Fruit fly (Drosophila melanogaster) whole organism, adult: ENCODE results near the gene CG11977.

ENCODE experiments used
- CG5204 ChIP-seq: fragments of 200-800 bp; sonication (Bioruptor generic); optimal IDR thresholded peaks from 2 replicates; lab custom pipeline; 2016; ENCODE audit warnings: missing biosample characterization, missing genetic modification characterization
- CG7101 ChIP-seq: fragments of 200-800 bp; sonication (Bioruptor generic); optimal IDR thresholded peaks from 2 replicates; lab custom pipeline; 2018; ENCODE audit warnings: missing biosample characterization, mild to moderate bottlenecking, missing genetic modification characterization, moderate library complexity
- Hr96 ChIP-seq: fragments of 200-800 bp; sonication (Bioruptor generic); optimal IDR thresholded peaks from 2 replicates; lab custom pipeline; 2016; ENCODE audit warnings: missing biosample characterization, missing genetic modification characterization
- Mnt ChIP-seq: fragments of 200-800 bp; sonication (Bioruptor generic); optimal IDR thresholded peaks from 2 replicates; lab custom pipeline; 2016; ENCODE audit warnings: missing biosample characterization, mild to moderate bottlenecking, missing genetic modification characterization
- bab1 ChIP-seq: fragments of 200-800 bp; sonication (Bioruptor generic); optimal IDR thresholded peaks from 3 replicates; lab custom pipeline; 2019; ENCODE audit warnings: missing biosample characterization, mild to moderate bottlenecking, missing genetic modification characterization, moderate library complexity
- cnc ChIP-seq, 2 experiments: fragments of >200 bp; optimal IDR thresholded peaks; 2 replicates each; lab custom pipeline; 2017
- tj ChIP-seq: fragments of 200-800 bp; sonication (Bioruptor generic); optimal IDR thresholded peaks from 3 replicates; lab custom pipeline; 2017; ENCODE audit warnings: missing biosample characterization, mild to moderate bottlenecking, missing genetic modification characterization, moderate library complexity

DNA sequence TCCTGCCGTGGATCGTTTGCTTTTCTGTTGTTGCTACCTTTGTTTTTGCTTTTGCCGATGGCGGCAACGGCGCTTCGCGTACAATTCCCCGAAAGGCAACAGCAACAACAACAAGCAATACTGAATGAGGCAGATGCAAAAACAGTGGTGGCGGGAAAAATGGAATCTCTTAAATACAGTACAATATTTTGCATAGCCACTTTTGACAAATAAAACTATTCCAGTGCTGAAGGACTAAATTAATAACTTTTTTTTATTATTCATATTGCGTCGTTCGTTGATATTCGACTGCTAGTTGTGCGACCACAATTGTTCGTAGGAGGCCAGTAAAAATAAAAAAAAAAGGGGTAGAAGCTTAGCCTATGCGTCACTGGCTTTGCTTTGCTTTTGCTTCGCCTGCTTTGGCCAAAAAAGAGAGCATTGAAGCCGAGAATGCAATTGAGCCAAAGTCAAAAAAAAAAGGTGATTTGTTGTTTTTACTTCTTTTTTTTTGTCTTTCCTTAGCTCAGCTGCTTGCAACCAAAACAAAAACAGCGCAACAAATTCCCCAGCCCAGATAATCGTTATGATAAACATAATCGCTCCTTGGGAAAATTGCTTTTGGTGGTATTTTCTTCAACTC is 34.4 kb downstream of the CG11977 start:
- TF ChIP-seq tj (GFP tag; lab: Kevin White, UChicago) (peak; percentile 19), bab1 (peak; percentile 73), CG7101 (tag; lab: Kevin White, UChicago) (peak; percentile 73), cnc (optimal IDR thresholded peaks at IDR 0.05; lab: Kevin White, UChicago) (no peak), CG5204 (no peak), Hr96 (GFP tag; lab: Kevin White, UChicago) (peak; percentile 40), Mnt (no peak)
